Fruit fly (Drosophila melanogaster) whole organism, embryonic: ENCODE measurements around the gene mal.

Experiments used
- Abd-B ChIP-seq: fragments of 200-800 bp; sonication (Bioruptor generic); optimal IDR thresholded peaks from 2 replicates; lab custom pipeline; 2018; ENCODE audit warnings: missing biosample characterization, mild to moderate bottlenecking, missing genetic modification characterization, moderate library complexity
- CG11723 ChIP-seq: fragments of 200-800 bp; sonication (Bioruptor generic); optimal IDR thresholded peaks from 2 replicates; lab custom pipeline; 2017; ENCODE audit warnings: missing biosample characterization, mild to moderate bottlenecking, missing genetic modification characterization
- CG14710 ChIP-seq: fragments of 200-800 bp; sonication (Bioruptor generic); optimal IDR thresholded peaks from 3 replicates; lab custom pipeline; 2019; ENCODE audit warnings: missing biosample characterization, mild to moderate bottlenecking, missing genetic modification characterization, moderate library complexity
- CG14860 ChIP-seq: fragments of 200-800 bp; sonication (Bioruptor generic); IDR thresholded peaks from 3 replicates; pipeline ENCODE4 v1.3.6; 2022; ENCODE audit warnings: missing biosample characterization, missing genetic modification characterization; ENCODE audit not compliant: partially characterized antibody
- CG14965 ChIP-seq: fragments of 200-800 bp; sonication (Bioruptor generic); optimal IDR thresholded peaks from 2 replicates; lab custom pipeline; 2016; ENCODE audit warnings: missing biosample characterization, missing genetic modification characterization, borderline replicate concordance
- CG15073 ChIP-seq: fragments of 200-800 bp; sonication (Bioruptor generic); optimal IDR thresholded peaks from 2 replicates; lab custom pipeline; 2016; ENCODE audit warnings: missing biosample characterization, missing genetic modification characterization
- CG1529 ChIP-seq: fragments of 200-800 bp; sonication (Bioruptor generic); optimal IDR thresholded peaks from 3 replicates; lab custom pipeline; 2018; ENCODE audit warnings: missing biosample characterization, missing genetic modification characterization
- CG1647 ChIP-seq: fragments of 200-800 bp; sonication (Bioruptor generic); optimal IDR thresholded peaks from 3 replicates; lab custom pipeline; 2016; ENCODE audit warnings: missing biosample characterization, missing genetic modification characterization
- CG17385 ChIP-seq: fragments of 200-800 bp; sonication (Bioruptor generic); optimal IDR thresholded peaks from 3 replicates; lab custom pipeline; 2018; ENCODE audit warnings: missing biosample characterization, mild to moderate bottlenecking, missing genetic modification characterization
- CG17912 ChIP-seq: fragments of 200-800 bp; sonication (Bioruptor generic); optimal IDR thresholded peaks from 2 replicates; lab custom pipeline; 2018; ENCODE audit warnings: missing biosample characterization, mild to moderate bottlenecking, missing genetic modification characterization
- CG4360 ChIP-seq: fragments of 200-800 bp; sonication (Bioruptor generic); IDR thresholded peaks from 2 replicates; pipeline ENCODE4 v1.3.6; 2022; ENCODE audit warnings: missing biosample characterization, missing genetic modification characterization
- CG43689 ChIP-seq: fragments of 200-800 bp; sonication (Bioruptor generic); IDR thresholded peaks from 2 replicates; pipeline ENCODE4 v1.3.6; 2022; ENCODE audit warnings: missing biosample characterization, missing genetic modification characterization
- CG4730 ChIP-seq: fragments of 200-800 bp; sonication (Bioruptor generic); IDR thresholded peaks from 2 replicates; pipeline ENCODE4 v1.3.6; 2022; ENCODE audit warnings: missing biosample characterization, missing genetic modification characterization
- CG6175 ChIP-seq: fragments of 200-800 bp; sonication (Bioruptor generic); IDR thresholded peaks from 3 replicates; pipeline ENCODE4 v1.3.6; 2022; ENCODE audit warnings: missing biosample characterization, missing genetic modification characterization
- CG6654 ChIP-seq: fragments of 200-800 bp; sonication (Bioruptor generic); optimal IDR thresholded peaks from 2 replicates; lab custom pipeline; 2017; ENCODE audit warnings: missing biosample characterization, mild to moderate bottlenecking, missing genetic modification characterization
- CG6854 ChIP-seq: fragments of 200-800 bp; sonication (Bioruptor generic); optimal IDR thresholded peaks from 3 replicates; lab custom pipeline; 2017; ENCODE audit warnings: missing biosample characterization, mild to moderate bottlenecking, missing genetic modification characterization
- CG7271 ChIP-seq: fragments of 200-800 bp; sonication (Bioruptor generic); optimal IDR thresholded peaks from 2 replicates; lab custom pipeline; 2018; ENCODE audit warnings: missing biosample characterization, mild to moderate bottlenecking, missing genetic modification characterization, moderate library complexity
- CG7372 ChIP-seq: fragments of 200-800 bp; sonication (Bioruptor generic); IDR thresholded peaks from 2 replicates; pipeline ENCODE4 v1.3.6; 2022; ENCODE audit warnings: missing biosample characterization, missing genetic modification characterization
- CG7839 ChIP-seq: fragments of 200-800 bp; sonication (Bioruptor generic); optimal IDR thresholded peaks from 3 replicates; lab custom pipeline; 2018; ENCODE audit warnings: missing biosample characterization, mild to moderate bottlenecking, missing genetic modification characterization, moderate library complexity
- CG8388 ChIP-seq: fragments of 200-800 bp; sonication (Bioruptor generic); optimal IDR thresholded peaks from 2 replicates; lab custom pipeline; 2019; ENCODE audit warnings: missing biosample characterization, mild to moderate bottlenecking, missing genetic modification characterization, moderate library complexity
- CTCF ChIP-seq: fragments of 200-800 bp; sonication (Bioruptor generic); optimal IDR thresholded peaks from 2 replicates; lab custom pipeline; 2017; ENCODE audit warnings: missing biosample characterization, mild to moderate bottlenecking, missing genetic modification characterization, moderate library complexity
- Doc2 ChIP-seq: fragments of 200-800 bp; sonication (Bioruptor generic); IDR thresholded peaks from 2 replicates; pipeline ENCODE4 v1.3.6; 2022; ENCODE audit warnings: missing biosample characterization, missing genetic modification characterization
- Dref ChIP-seq: fragments of 200-800 bp; sonication (Bioruptor generic); IDR thresholded peaks from 2 replicates; pipeline ENCODE4 v1.3.6; 2022; ENCODE audit warnings: missing biosample characterization, missing genetic modification characterization
- E2f2 ChIP-seq: fragments of 200-800 bp; sonication (Bioruptor generic); IDR thresholded peaks from 2 replicates; pipeline ENCODE4 v1.3.6; 2022; ENCODE audit warnings: missing biosample characterization, missing genetic modification characterization
- Ets65A ChIP-seq: fragments of 200-800 bp; sonication (Bioruptor generic); peaks from one replicate; lab custom pipeline; 2016; ENCODE audit warnings: missing biosample characterization, missing genetic modification characterization
- Gsc ChIP-seq: fragments of 200-800 bp; sonication (Bioruptor generic); IDR thresholded peaks from 2 replicates; pipeline ENCODE4 v1.3.6; 2022; ENCODE audit warnings: missing biosample characterization, missing genetic modification characterization
- HLH3B ChIP-seq: fragments of 200-800 bp; sonication (Bioruptor generic); IDR thresholded peaks from 2 replicates; pipeline ENCODE4 v1.3.6; 2022; ENCODE audit warnings: missing biosample characterization, missing genetic modification characterization
- Hmx ChIP-seq: fragments of 200-800 bp; sonication (Bioruptor generic); optimal IDR thresholded peaks from 2 replicates; lab custom pipeline; 2016; ENCODE audit warnings: missing biosample characterization, missing genetic modification characterization
- Hr3 ChIP-seq: fragments of 200-800 bp; sonication (Bioruptor generic); optimal IDR thresholded peaks from 3 replicates; lab custom pipeline; 2016; ENCODE audit warnings: missing biosample characterization, missing genetic modification characterization
- Hr51 ChIP-seq, 2 experiments: fragments of 200-800 bp; sonication (Bioruptor generic); optimal IDR thresholded peaks; 2 replicates in 1 of 2; 3 replicates in 1 of 2; lab custom pipeline; 2016 to 2018; ENCODE audit warnings: missing biosample characterization in 2 of 2, missing genetic modification characterization in 2 of 2, mild to moderate bottlenecking in 1 of 2, moderate library complexity in 1 of 2
- MESR4 ChIP-seq: fragments of 200-800 bp; sonication (Bioruptor generic); optimal IDR thresholded peaks from 2 replicates; lab custom pipeline; 2018; ENCODE audit warnings: missing biosample characterization, mild to moderate bottlenecking, missing genetic modification characterization, moderate library complexity
- Scr ChIP-seq: fragments of 200-800 bp; sonication (Bioruptor generic); IDR thresholded peaks from 2 replicates; pipeline ENCODE4 v1.3.6; 2022; ENCODE audit warnings: missing biosample characterization, missing genetic modification characterization; ENCODE audit not compliant: partially characterized antibody
- Sin3A ChIP-seq: fragments of >200 bp; optimal IDR thresholded peaks from 2 replicates; lab custom pipeline; 2018
- Xrp1 ChIP-seq: fragments of 200-800 bp; sonication (Bioruptor generic); IDR thresholded peaks from 2 replicates; pipeline ENCODE4 v1.3.6; 2022; ENCODE audit warnings: missing biosample characterization, missing genetic modification characterization
- abd-A ChIP-seq: fragments of 200-800 bp; sonication (Bioruptor generic); optimal IDR thresholded peaks from 3 replicates; lab custom pipeline; 2019; ENCODE audit warnings: missing biosample characterization, mild to moderate bottlenecking, missing genetic modification characterization, moderate library complexity
- ap ChIP-seq: fragments of 200-800 bp; sonication (Bioruptor generic); IDR thresholded peaks from 2 replicates; pipeline ENCODE4 v1.3.6; 2022; ENCODE audit warnings: missing biosample characterization, missing genetic modification characterization
- bcd ChIP-seq: fragments of 200-800 bp; sonication (Bioruptor generic); optimal IDR thresholded peaks from 2 replicates; lab custom pipeline; 2017; ENCODE audit warnings: missing biosample characterization, mild to moderate bottlenecking, missing genetic modification characterization
- br ChIP-seq: fragments of >200 bp; optimal IDR thresholded peaks from 2 replicates; lab custom pipeline; 2017
- bsh ChIP-seq, 2 experiments: fragments of 200-800 bp; sonication (Bioruptor generic); optimal IDR thresholded peaks; 2 replicates each; lab custom pipeline; 2017 to 2018; ENCODE audit warnings: mild to moderate bottlenecking in 2 of 2, missing biosample characterization in 2 of 2, missing genetic modification characterization in 2 of 2, moderate library complexity in 1 of 2
- cas ChIP-seq: fragments of 200-800 bp; sonication (Bioruptor generic); IDR thresholded peaks from 2 replicates; pipeline ENCODE4 v1.3.6; 2022; ENCODE audit warnings: missing biosample characterization, missing genetic modification characterization
- gfzf ChIP-seq: fragments of 200-800 bp; sonication (Bioruptor generic); optimal IDR thresholded peaks from 2 replicates; lab custom pipeline; 2016; ENCODE audit warnings: missing biosample characterization, mild to moderate bottlenecking, missing genetic modification characterization, moderate library complexity
- insv ChIP-seq, 2 experiments: fragments of 200-800 bp; sonication (Bioruptor generic); optimal IDR thresholded peaks; 3 replicates each; lab custom pipeline; 2016 to 2018; ENCODE audit warnings: missing biosample characterization in 2 of 2, missing genetic modification characterization in 2 of 2
- knrl ChIP-seq: fragments of 200-800 bp; sonication (Bioruptor generic); IDR thresholded peaks from 3 replicates; pipeline ENCODE4 v1.3.6; 2022; ENCODE audit warnings: missing biosample characterization, missing genetic modification characterization; ENCODE audit not compliant: partially characterized antibody
- pfk ChIP-seq: fragments of 200-800 bp; sonication (Bioruptor generic); optimal IDR thresholded peaks from 2 replicates; lab custom pipeline; 2018; ENCODE audit warnings: missing biosample characterization, mild to moderate bottlenecking, missing genetic modification characterization, moderate library complexity
- pros ChIP-seq: fragments of 200-800 bp; sonication (Bioruptor generic); optimal IDR thresholded peaks from 3 replicates; lab custom pipeline; 2019; ENCODE audit warnings: missing biosample characterization, mild to moderate bottlenecking, missing genetic modification characterization, moderate library complexity
- sob ChIP-seq: fragments of 200-800 bp; sonication (Bioruptor generic); IDR thresholded peaks from 2 replicates; pipeline ENCODE4 v1.3.6; 2022; ENCODE audit warnings: missing biosample characterization, missing genetic modification characterization
- tio ChIP-seq: fragments of 200-800 bp; sonication (Bioruptor generic); optimal IDR thresholded peaks from 2 replicates; lab custom pipeline; 2017; ENCODE audit warnings: missing biosample characterization, missing genetic modification characterization, inconsistent platforms
- wor ChIP-seq: fragments of 200-800 bp; sonication (Bioruptor generic); IDR thresholded peaks from 2 replicates; pipeline ENCODE4 v1.3.6; 2022; ENCODE audit warnings: missing biosample characterization, missing genetic modification characterization
- zen ChIP-seq: fragments of 200-800 bp; sonication (Bioruptor generic); optimal IDR thresholded peaks from 3 replicates; lab custom pipeline; 2018; ENCODE audit warnings: missing biosample characterization, mild to moderate bottlenecking, missing genetic modification characterization, moderate library complexity
- zf30C ChIP-seq: fragments of 200-800 bp; sonication (Bioruptor generic); optimal IDR thresholded peaks from 3 replicates; lab custom pipeline; 2018; ENCODE audit warnings: missing biosample characterization, mild to moderate bottlenecking, missing genetic modification characterization

mal gene

DNA sequence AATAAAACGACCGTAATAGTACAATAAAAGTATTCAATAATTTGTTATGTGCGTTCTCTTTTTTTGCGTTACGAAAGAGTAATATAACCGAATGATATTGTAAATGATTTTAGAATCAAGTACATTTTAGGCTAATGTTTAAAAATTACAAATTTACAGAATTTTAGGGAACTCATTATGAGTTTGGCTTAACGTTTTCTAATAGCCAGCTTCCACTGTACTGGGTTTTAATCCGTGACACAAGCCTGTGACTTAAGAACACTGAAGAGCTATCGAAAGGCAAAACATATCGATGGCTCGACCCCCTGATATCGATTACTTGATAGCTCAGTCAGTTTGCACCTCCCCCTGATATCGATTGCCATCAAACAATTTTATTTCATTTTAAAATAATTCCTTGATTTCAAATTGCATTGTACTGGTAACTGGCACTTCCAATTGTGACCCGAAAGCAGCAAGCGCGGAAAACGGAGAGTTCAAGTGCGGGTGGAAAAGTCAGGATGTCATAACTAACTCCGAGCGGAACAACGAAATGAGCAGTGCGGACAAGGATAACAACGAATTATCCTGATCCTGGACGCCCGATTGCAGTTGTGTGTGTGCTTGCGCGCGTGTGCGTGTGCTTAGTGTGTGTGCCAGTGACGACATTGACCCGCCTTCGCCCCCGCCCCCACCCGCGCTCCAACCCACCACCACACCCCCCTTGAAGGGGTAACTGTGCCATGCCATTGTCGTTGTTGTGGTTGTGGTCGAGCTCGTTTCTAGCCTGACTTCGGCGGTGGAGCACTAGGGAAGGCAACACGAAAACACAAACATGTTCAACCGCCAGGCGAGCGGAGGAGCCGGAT, 35.2 kb upstream of the mal start, which contains the start of gene HERC2 (continued):
- TF ChIP-seq CG6175 (GFP tag; lab: Robert Waterston, UW) (no peak; the same call in 2 of the 3 replicates), bcd (GFP tag; lab: Kevin White, UChicago) (peak; percentile 56), Scr (peak; percentile 84), CTCF (GFP tag; lab: Kevin White, UChicago) (no peak), abd-A (no peak), bsh (GFP tag; optimal IDR thresholded peaks at IDR 0.05; lab: Kevin White, UChicago) (peak in 1 of 2 experiments; percentile 40), CG8388 (GFP tag; lab: Kevin White, UChicago) (peak; percentile 29), Sin3A (lab: Kevin White, UChicago) (peak; percentile 5), pros (GFP tag; lab: Kevin White, UChicago) (no peak), CG43689 (no peak), insv (GFP tag; optimal IDR thresholded peaks at IDR 0.05; lab: Kevin White, UChicago) (no peak), Hmx (GFP tag; lab: Kevin White, UChicago) (no peak), CG17912 (no peak), wor (GFP tag; lab: Robert Waterston, UW) (no peak), CG14710 (tag; lab: Kevin White, UChicago) (peak; percentile 44), tio (GFP tag; lab: Kevin White, UChicago) (no peak), Doc2 (GFP tag; lab: Robert Waterston, UW) (no peak), Dref (GFP tag; lab: Robert Waterston, UW) (peak; percentile 99), ap (0 out of 2 replicates have a peak, but pooled peaks have one; percentile 31), CG15073 (GFP tag; lab: Kevin White, UChicago) (no peak), Hr3 (GFP tag; lab: Kevin White, UChicago) (peak; percentile 41), CG14860 (GFP tag; lab: Robert Waterston, UW) (peak; percentile 89), CG6654 (GFP tag; lab: Kevin White, UChicago) (no peak), CG14965 (GFP tag; lab: Kevin White, UChicago) (no peak), CG4360 (GFP tag; lab: Robert Waterston, UW) (no peak), E2f2 (GFP tag; lab: Robert Waterston, UW) (peak; percentile 46), Gsc (GFP tag; lab: Robert Waterston, UW) (no peak), gfzf (GFP tag; lab: Kevin White, UChicago) (peak; percentile 33), sob (peak; percentile 63; the same call in 1 of the 2 replicates), pfk (GFP tag; lab: Kevin White, UChicago) (no peak), zen (tag; lab: Kevin White, UChicago) (peak; percentile 37), Abd-B (peak; percentile 8), cas (GFP tag; lab: Robert Waterston, UW) (peak; percentile 39; the same call in 1 of the 2 replicates), CG7839 (tag; lab: Kevin White, UChicago) (no peak), CG1529 (GFP tag; lab: Kevin White, UChicago) (no peak), CG11723 (GFP tag; lab: Kevin White, UChicago) (no peak), CG7271 (tag; lab: Kevin White, UChicago) (no peak), CG6854 (GFP tag; lab: Kevin White, UChicago) (no peak), knrl (GFP tag; lab: Robert Waterston, UW) (peak; percentile 85), br (no peak), HLH3B (GFP tag; lab: Robert Waterston, UW) (peak; percentile 34; the same call in 1 of the 2 replicates), CG17385 (no peak), Xrp1 (GFP tag; lab: Robert Waterston, UW) (peak; percentile 61; the same call in 1 of the 2 replicates), CG4730 (GFP tag; lab: Robert Waterston, UW) (0 out of 2 replicates have a peak, but pooled peaks have one; percentile 33), Hr51 (GFP tag; optimal IDR thresholded peaks at IDR 0.05; lab: Kevin White, UChicago) (no peak), Ets65A (GFP tag; lab: Kevin White, UChicago) (peak; percentile 93), CG7372 (peak; percentile 67; the same call in 1 of the 2 replicates), zf30C (GFP tag; lab: Kevin White, UChicago) (no peak), CG1647 (GFP tag; lab: Kevin White, UChicago) (no peak), MESR4 (GFP tag; lab: Kevin White, UChicago) (peak; percentile 78)
